Fruit fly (Drosophila melanogaster): ENCODE results near the gene CG15155.

Gene CG15155

dm6 chr2L:18121367-18122230 is 33.1 kb upstream of the CG15155 start:
- TF ChIP-seq CG12605 (GFP tag; IDR thresholded peaks at IDR 0.05) (peak; percentile 95), CG15710 (tag; optimal IDR thresholded peaks at IDR 0.05) (peak; percentile 98), CG34367 (tag; optimal IDR thresholded peaks at IDR 0.05) (peak; percentile 95), CG9948 (tag; optimal IDR thresholded peaks at IDR 0.05) (peak; percentile 97), Pif1B (GFP tag; optimal IDR thresholded peaks at IDR 0.05) (peak; percentile 97), CG17806 (tag; optimal IDR thresholded peaks at IDR 0.05) (peak; percentile 98), CG4496 (GFP tag; IDR thresholded peaks at IDR 0.05) (peak; percentile 98), rn (GFP tag; IDR thresholded peaks at IDR 0.05) (no peak; the same call in none of the 2 replicates), Pif1A (GFP tag; optimal IDR thresholded peaks at IDR 0.05) (peak; percentile 98), CG10348 (GFP tag; IDR thresholded peaks at IDR 0.05) (peak; percentile 81), CG32121 (GFP tag; IDR thresholded peaks at IDR 0.05) (peak; percentile 96), fd96Ca (GFP tag; IDR thresholded peaks at IDR 0.05) (peak; percentile 98), D1 (tag; optimal IDR thresholded peaks at IDR 0.05) (peak; percentile 96), CG8301 (tag; optimal IDR thresholded peaks at IDR 0.05) (peak; percentile 97), EcR (GFP tag; optimal IDR thresholded peaks at IDR 0.05) (peak; percentile 75), CG14655 (GFP tag; optimal IDR thresholded peaks at IDR 0.05) (peak; percentile 98), CG8159 (tag; optimal IDR thresholded peaks at IDR 0.05) (peak; percentile 97), gl (tag; optimal IDR thresholded peaks at IDR 0.05) (peak; percentile 94), Snoo (tag; optimal IDR thresholded peaks at IDR 0.05) (peak; percentile 94), CG13204 (GFP tag; optimal IDR thresholded peaks at IDR 0.05) (peak; percentile 91), Ets98B (GFP tag; IDR thresholded peaks at IDR 0.05) (peak; percentile 97)

- TF ChIP-seq CG12605 (GFP tag; IDR thresholded peaks at IDR 0.05) (no peak), CG14655 (GFP tag; optimal IDR thresholded peaks at IDR 0.05) (peak; percentile 79), CG4496 (GFP tag; IDR thresholded peaks at IDR 0.05) (0 out of 3 replicates have a peak, but pooled peaks have one; percentile 6), rn (GFP tag; IDR thresholded peaks at IDR 0.05) (no peak), CG8159 (tag; optimal IDR thresholded peaks at IDR 0.05) (peak; percentile 81), D1 (tag; optimal IDR thresholded peaks at IDR 0.05) (no peak), CG9948 (tag; optimal IDR thresholded peaks at IDR 0.05) (peak; percentile 81), fd96Ca (GFP tag; IDR thresholded peaks at IDR 0.05) (peak; percentile 44; the same call in 2 of the 3 replicates), CG15710 (tag; optimal IDR thresholded peaks at IDR 0.05) (peak; percentile 71), CG17806 (tag; optimal IDR thresholded peaks at IDR 0.05) (peak; percentile 73), CG10348 (GFP tag; IDR thresholded peaks at IDR 0.05) (peak; percentile 37; the same call in 1 of the 2 replicates), Pif1A (GFP tag; optimal IDR thresholded peaks at IDR 0.05) (peak; percentile 10), EcR (GFP tag; optimal IDR thresholded peaks at IDR 0.05) (peak; percentile 12), CG8301 (tag; optimal IDR thresholded peaks at IDR 0.05) (peak; percentile 77), gl (tag; optimal IDR thresholded peaks at IDR 0.05) (no peak), Pif1B (GFP tag; optimal IDR thresholded peaks at IDR 0.05) (peak; percentile 39), CG13204 (GFP tag; optimal IDR thresholded peaks at IDR 0.05) (no peak), CG34367 (tag; optimal IDR thresholded peaks at IDR 0.05) (peak; percentile 81), CG32121 (GFP tag; IDR thresholded peaks at IDR 0.05) (peak; percentile 19; the same call in 1 of the 2 replicates), Ets98B (GFP tag; IDR thresholded peaks at IDR 0.05) (no peak), Snoo (tag; optimal IDR thresholded peaks at IDR 0.05) (no peak)
Observed at dm6 chr2L:18122231-18122551, 32.5 kb upstream of the CG15155 start.

dm6 chr2L:18122920-18123319 is 31.7 kb upstream of the CG15155 start:
- TF ChIP-seq CG14655 (GFP tag; optimal IDR thresholded peaks at IDR 0.05): no peak
- TF ChIP-seq Ets98B (GFP tag; IDR thresholded peaks at IDR 0.05): no peak

- TF ChIP-seq CG8159 (tag; optimal IDR thresholded peaks at IDR 0.05) (no peak), CG8301 (tag; optimal IDR thresholded peaks at IDR 0.05) (no peak), CG4496 (GFP tag; IDR thresholded peaks at IDR 0.05) (no peak), CG10348 (GFP tag; IDR thresholded peaks at IDR 0.05) (no peak), CG17806 (tag; optimal IDR thresholded peaks at IDR 0.05) (no peak), CG15710 (tag; optimal IDR thresholded peaks at IDR 0.05) (no peak), Pif1B (GFP tag; optimal IDR thresholded peaks at IDR 0.05) (no peak), CG13204 (GFP tag; optimal IDR thresholded peaks at IDR 0.05) (no peak), Pif1A (GFP tag; optimal IDR thresholded peaks at IDR 0.05) (no peak), D1 (tag; optimal IDR thresholded peaks at IDR 0.05) (no peak)
Observed at dm6 chr2L:18125649-18126048, 29.0 kb upstream of the CG15155 start, which contains the start of gene Grl36b. Gene Grl36b (minus strand): TSS chr2L:18125749.

- TF ChIP-seq CG8159 (tag; optimal IDR thresholded peaks at IDR 0.05): no peak
- no peak for TF ChIP-seq CG10348 (GFP tag; IDR thresholded peaks at IDR 0.05)
- no peak for TF ChIP-seq gl (tag; optimal IDR thresholded peaks at IDR 0.05)
- TF ChIP-seq EcR (GFP tag; optimal IDR thresholded peaks at IDR 0.05): peak; percentile 93
- TF ChIP-seq CG13204 (GFP tag; optimal IDR thresholded peaks at IDR 0.05): no peak
- no peak for TF ChIP-seq CG12605 (GFP tag; IDR thresholded peaks at IDR 0.05)
- no peak for TF ChIP-seq CG14655 (GFP tag; optimal IDR thresholded peaks at IDR 0.05)
Observed at dm6 chr2L:18134615-18135014, 20.0 kb upstream of the CG15155 start.

dm6 chr2L:18136427-18136857 is 18.2 kb upstream of the CG15155 start:
- TF ChIP-seq fd96Ca (GFP tag; IDR thresholded peaks at IDR 0.05): no peak

Data from whole organism, pupa.